Worm (Caenorhabditis elegans): ENCODE data around the gene nhr-137.

- TF ChIP-seq klf-2 (GFP tag; conservative IDR thresholded peaks at IDR 0.05) (no peak), cog-1 (tag; optimal IDR thresholded peaks at IDR 0.05) (no peak), ref-1 (GFP tag; conservative IDR thresholded peaks at IDR 0.05) (no peak)
Observed at ce11 chrX:6631437-6631836, 37.4 kb downstream of the nhr-137 start, which contains the start of gene aexr-2.

Data from whole organism, midembryonic.